Fruit fly (Drosophila melanogaster) whole organism, embryonic: ENCODE data around the gene SmydA-9.

Experiments
- B-H2 ChIP-seq: fragments of 200-800 bp; sonication (Bioruptor generic); optimal IDR thresholded peaks from 2 replicates; lab custom pipeline; 2018; ENCODE audit warnings: missing biosample characterization, mild to moderate bottlenecking, missing genetic modification characterization
- CG1024 ChIP-seq: fragments of 200-800 bp; sonication (Bioruptor generic); IDR thresholded peaks from 2 replicates; pipeline ENCODE4 v1.3.6; 2022; ENCODE audit warnings: missing biosample characterization, missing genetic modification characterization
- CG10543 ChIP-seq: fragments of 200-800 bp; sonication (Bioruptor generic); optimal IDR thresholded peaks from 3 replicates; lab custom pipeline; 2017; ENCODE audit warnings: missing biosample characterization, mild to moderate bottlenecking, missing genetic modification characterization, moderate library complexity
- CG10654 ChIP-seq: fragments of 200-800 bp; sonication (Bioruptor generic); optimal IDR thresholded peaks from 2 replicates; lab custom pipeline; 2016; ENCODE audit warnings: missing biosample characterization, missing genetic modification characterization
- CG13123 ChIP-seq: fragments of 200-800 bp; sonication (Bioruptor generic); optimal IDR thresholded peaks from 2 replicates; lab custom pipeline; 2016; ENCODE audit warnings: missing biosample characterization, missing genetic modification characterization
- CG17829 ChIP-seq: fragments of 200-800 bp; optimal IDR thresholded peaks from 2 replicates; lab custom pipeline; 2019; ENCODE audit warnings: missing biosample characterization, mild to moderate bottlenecking, missing genetic modification characterization, moderate library complexity
- CG2199 ChIP-seq: fragments of 200-800 bp; sonication (Bioruptor generic); IDR thresholded peaks from 3 replicates; pipeline ENCODE4 v1.3.6; 2022; ENCODE audit warnings: missing biosample characterization, missing genetic modification characterization
- CG2202 ChIP-seq: fragments of 200-800 bp; sonication (Bioruptor generic); optimal IDR thresholded peaks from 2 replicates; lab custom pipeline; 2018; ENCODE audit warnings: missing biosample characterization, mild to moderate bottlenecking, missing genetic modification characterization
- CG30431 ChIP-seq: fragments of 200-800 bp; sonication (Bioruptor generic); optimal IDR thresholded peaks from 2 replicates; lab custom pipeline; 2017; ENCODE audit warnings: missing biosample characterization, missing genetic modification characterization
- CG32532 ChIP-seq: fragments of 200-800 bp; sonication (Bioruptor generic); IDR thresholded peaks from 2 replicates; pipeline ENCODE4 v1.3.6; 2022; ENCODE audit warnings: missing biosample characterization, missing genetic modification characterization
- CG3995 ChIP-seq: fragments of 200-800 bp; sonication (Bioruptor generic); optimal IDR thresholded peaks from 3 replicates; lab custom pipeline; 2016; ENCODE audit warnings: missing biosample characterization, missing genetic modification characterization
- CG42726 ChIP-seq: fragments of 200-800 bp; sonication (Bioruptor generic); IDR thresholded peaks from 2 replicates; pipeline ENCODE4 v1.3.6; 2022; ENCODE audit warnings: missing biosample characterization, missing genetic modification characterization; ENCODE audit not compliant: partially characterized antibody
- CG4328 ChIP-seq: fragments of 200-800 bp; sonication (Bioruptor generic); optimal IDR thresholded peaks from 3 replicates; lab custom pipeline; 2017; ENCODE audit warnings: missing biosample characterization, missing genetic modification reagents, missing genetic modification characterization
- CG4617 ChIP-seq: fragments of 200-800 bp; sonication (Bioruptor generic); optimal IDR thresholded peaks from 3 replicates; lab custom pipeline; 2016; ENCODE audit warnings: missing biosample characterization, missing genetic modification characterization, borderline replicate concordance
- CG5953 ChIP-seq: fragments of 200-800 bp; sonication (Bioruptor generic); IDR thresholded peaks from 2 replicates; pipeline ENCODE4 v1.3.6; 2022; ENCODE audit warnings: missing biosample characterization, missing genetic modification characterization
- CG6683 ChIP-seq: fragments of 200-800 bp; sonication (Bioruptor generic); optimal IDR thresholded peaks from 2 replicates; lab custom pipeline; 2017; ENCODE audit warnings: missing biosample characterization, mild to moderate bottlenecking, missing genetic modification characterization, missing genetic modification reagents
- CG6765 ChIP-seq: fragments of 200-800 bp; sonication (Bioruptor generic); optimal IDR thresholded peaks from 3 replicates; lab custom pipeline; 2017; ENCODE audit warnings: missing biosample characterization, mild to moderate bottlenecking, missing genetic modification characterization
- CG8089 ChIP-seq: fragments of 200-800 bp; sonication (Bioruptor generic); optimal IDR thresholded peaks from 3 replicates; lab custom pipeline; 2016; ENCODE audit warnings: missing biosample characterization, missing genetic modification characterization
- CoRest ChIP-seq: fragments of 200-800 bp; sonication (Bioruptor generic); optimal IDR thresholded peaks from 3 replicates; lab custom pipeline; 2018; ENCODE audit warnings: missing biosample characterization, mild to moderate bottlenecking, missing genetic modification characterization, moderate library complexity
- Dek ChIP-seq: fragments of 200-800 bp; sonication (Bioruptor generic); optimal IDR thresholded peaks from 3 replicates; lab custom pipeline; 2019; ENCODE audit warnings: missing biosample characterization, mild to moderate bottlenecking, missing genetic modification characterization, moderate library complexity
- E2f2 ChIP-seq: fragments of 200-800 bp; sonication (Bioruptor generic); IDR thresholded peaks from 2 replicates; pipeline ENCODE4 v1.3.6; 2022; ENCODE audit warnings: missing biosample characterization, missing genetic modification characterization
- ERR ChIP-seq: fragments of 200-800 bp; sonication (Bioruptor generic); optimal IDR thresholded peaks from 2 replicates; lab custom pipeline; 2016; ENCODE audit warnings: missing biosample characterization, missing genetic modification characterization
- Gug ChIP-seq: fragments of 200-800 bp; sonication (Bioruptor generic); IDR thresholded peaks from 4 replicates; pipeline ENCODE4 v1.3.6; 2022; ENCODE audit warnings: missing biosample characterization, missing genetic modification characterization
- H15 ChIP-seq: fragments of 200-800 bp; sonication (Bioruptor generic); IDR thresholded peaks from 3 replicates; pipeline ENCODE4 v1.3.6; 2022; ENCODE audit warnings: missing biosample characterization, missing genetic modification characterization
- Hey ChIP-seq: fragments of 200-800 bp; sonication (Bioruptor generic); optimal IDR thresholded peaks from 3 replicates; lab custom pipeline; 2018; ENCODE audit warnings: missing biosample characterization, mild to moderate bottlenecking, missing genetic modification characterization
- Hr3 ChIP-seq: fragments of 200-800 bp; sonication (Bioruptor generic); optimal IDR thresholded peaks from 3 replicates; lab custom pipeline; 2016; ENCODE audit warnings: missing biosample characterization, missing genetic modification characterization
- Hr78 ChIP-seq, 2 experiments: fragments of 200-800 bp in 1 of 2; fragments of >200 bp in 1 of 2; sonication (Bioruptor generic) in 1 of 2; optimal IDR thresholded peaks; 2 replicates each; lab custom pipeline; 2017 to 2019; ENCODE audit warnings: missing biosample characterization in 2 of 2, missing genetic modification characterization in 2 of 2, mild to moderate bottlenecking in 1 of 2, moderate library complexity in 1 of 2
- PHDP ChIP-seq: fragments of 200-800 bp; sonication (Bioruptor generic); optimal IDR thresholded peaks from 3 replicates; lab custom pipeline; 2018; ENCODE audit warnings: missing biosample characterization, mild to moderate bottlenecking, missing genetic modification characterization, moderate library complexity
- Trl ChIP-seq, 3 experiments: fragments of >200 bp in 2 of 3; fragments of 200-800 bp in 1 of 3; sonication (Bioruptor generic) in 1 of 3; optimal IDR thresholded peaks; 2 replicates in 1 of 3; 3 replicates in 2 of 3; lab custom pipeline; 2016 to 2017; ENCODE audit warnings: missing biosample characterization in 1 of 3, missing genetic modification characterization in 1 of 3
- Xbp1 ChIP-seq: fragments of 200-800 bp; sonication (Bioruptor generic); optimal IDR thresholded peaks from 3 replicates; lab custom pipeline; 2016; ENCODE audit warnings: missing biosample characterization, mild to moderate bottlenecking, missing genetic modification characterization
- bbx ChIP-seq: fragments of 200-800 bp; sonication (Bioruptor generic); IDR thresholded peaks from 2 replicates; pipeline ENCODE4 v1.3.6; 2022; ENCODE audit warnings: missing biosample characterization, missing genetic modification characterization; ENCODE audit not compliant: partially characterized antibody
- bowl ChIP-seq: fragments of 200-800 bp; sonication (Bioruptor generic); IDR thresholded peaks from 2 replicates; pipeline ENCODE4 v1.3.6; 2022; ENCODE audit warnings: missing biosample characterization, missing genetic modification characterization
- ems ChIP-seq: fragments of 200-800 bp; sonication (Bioruptor generic); optimal IDR thresholded peaks from 3 replicates; lab custom pipeline; 2016; ENCODE audit warnings: missing biosample characterization, missing genetic modification characterization
- fd102C ChIP-seq: fragments of 200-800 bp; sonication (Bioruptor generic); optimal IDR thresholded peaks from 2 replicates; lab custom pipeline; 2018; ENCODE audit warnings: missing biosample characterization, mild to moderate bottlenecking, missing genetic modification characterization, moderate library complexity
- gro ChIP-seq: fragments of 200-800 bp; sonication (Bioruptor generic); optimal IDR thresholded peaks from 2 replicates; lab custom pipeline; 2016; ENCODE audit warnings: missing biosample characterization, missing genetic modification characterization
- gsb ChIP-seq: fragments of 200-800 bp; sonication (Bioruptor generic); IDR thresholded peaks from 2 replicates; pipeline ENCODE4 v1.3.6; 2022; ENCODE audit warnings: missing biosample characterization, missing genetic modification characterization
- gt ChIP-seq: fragments of 200-800 bp; sonication (Bioruptor generic); IDR thresholded peaks from 2 replicates; pipeline ENCODE4 v1.3.6; 2022; ENCODE audit warnings: missing biosample characterization, missing genetic modification characterization
- lab ChIP-seq: fragments of 200-800 bp; sonication (Bioruptor generic); optimal IDR thresholded peaks from 3 replicates; lab custom pipeline; 2017; ENCODE audit warnings: missing biosample characterization, missing genetic modification characterization, mild to moderate bottlenecking, moderate library complexity, missing genetic modification reagents
- lbe ChIP-seq: fragments of 200-800 bp; sonication (Bioruptor generic); optimal IDR thresholded peaks from 2 replicates; lab custom pipeline; 2016; ENCODE audit warnings: missing biosample characterization, mild to moderate bottlenecking, missing genetic modification characterization
- onecut ChIP-seq: fragments of 200-800 bp; sonication (Bioruptor generic); IDR thresholded peaks from 2 replicates; pipeline ENCODE4 v1.3.6; 2022; ENCODE audit warnings: missing biosample characterization, missing genetic modification characterization
- org-1 ChIP-seq: fragments of 200-800 bp; sonication (Bioruptor generic); optimal IDR thresholded peaks from 2 replicates; lab custom pipeline; 2017; ENCODE audit warnings: missing biosample characterization, missing genetic modification characterization
- otp ChIP-seq: fragments of 200-800 bp; sonication (Bioruptor generic); IDR thresholded peaks from 3 replicates; pipeline ENCODE4, ENCODE4 v1.3.6; 2022; ENCODE audit warnings: missing biosample characterization, missing genetic modification characterization
- peb ChIP-seq: fragments of 200-800 bp; sonication (Bioruptor generic); IDR thresholded peaks from 2 replicates; pipeline ENCODE4 v1.3.6; 2022; ENCODE audit warnings: missing biosample characterization, missing genetic modification characterization
- salm ChIP-seq: fragments of 200-800 bp; sonication (Bioruptor generic); optimal IDR thresholded peaks from 2 replicates; lab custom pipeline; 2018; ENCODE audit warnings: missing biosample characterization, mild to moderate bottlenecking, missing genetic modification characterization
- schlank ChIP-seq: fragments of 200-800 bp; sonication (Bioruptor generic); optimal IDR thresholded peaks from 2 replicates; lab custom pipeline; 2018; ENCODE audit warnings: missing biosample characterization, mild to moderate bottlenecking, missing genetic modification characterization
- sd ChIP-seq: fragments of 200-800 bp; sonication (Bioruptor generic); optimal IDR thresholded peaks from 3 replicates; lab custom pipeline; 2018; ENCODE audit warnings: missing biosample characterization, mild to moderate bottlenecking, missing genetic modification characterization, moderate library complexity
- seq ChIP-seq: fragments of 200-800 bp; sonication (Bioruptor generic); IDR thresholded peaks from 2 replicates; pipeline ENCODE4 v1.3.6; 2022; ENCODE audit warnings: missing biosample characterization, missing genetic modification characterization
- sisA ChIP-seq: fragments of 200-800 bp; sonication (Bioruptor generic); IDR thresholded peaks from 2 replicates; pipeline ENCODE4 v1.3.6; 2022; ENCODE audit warnings: missing biosample characterization, missing genetic modification characterization
- tio ChIP-seq: fragments of 200-800 bp; sonication (Bioruptor generic); optimal IDR thresholded peaks from 2 replicates; lab custom pipeline; 2017; ENCODE audit warnings: missing biosample characterization, missing genetic modification characterization, inconsistent platforms
- z ChIP-seq: fragments of 200-800 bp; sonication (Bioruptor generic); IDR thresholded peaks from 3 replicates; pipeline ENCODE4 v1.3.6; 2022; ENCODE audit warnings: missing biosample characterization, missing genetic modification characterization
- zen2 ChIP-seq: fragments of 200-800 bp; sonication (Bioruptor generic); IDR thresholded peaks from 3 replicates; pipeline ENCODE4 v1.3.6; 2022; ENCODE audit warnings: missing biosample characterization, missing genetic modification characterization; ENCODE audit not compliant: partially characterized antibody

Gene SmydA-9

DNA sequence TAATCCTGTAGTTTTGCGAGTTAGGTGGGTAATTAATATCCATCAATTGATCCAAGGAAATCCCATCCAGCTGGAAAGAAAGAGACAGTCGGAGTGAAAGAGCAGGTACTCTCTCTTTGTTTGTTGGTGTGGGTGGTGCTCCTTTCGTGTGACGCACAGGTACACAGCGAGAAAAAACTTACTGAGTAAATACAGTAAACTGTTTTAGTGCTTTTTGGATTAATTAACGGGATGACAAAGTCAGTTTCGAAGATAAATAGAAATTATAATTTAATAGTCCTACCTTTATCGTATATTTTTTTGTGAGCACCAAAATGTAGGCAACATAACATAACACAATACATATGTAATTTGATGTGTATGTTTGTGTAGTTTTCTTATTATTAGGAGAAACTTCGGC is 37.4 kb upstream of the SmydA-9 start (continued):
- TF ChIP-seq gro (GFP tag; lab: Kevin White, UChicago) (no peak), CG4617 (GFP tag; lab: Kevin White, UChicago) (no peak), bowl (GFP tag; lab: Robert Waterston, UW) (no peak), CoRest (tag; lab: Kevin White, UChicago) (no peak), z (no peak), sd (no peak), CG42726 (GFP tag; lab: Robert Waterston, UW) (no peak), Hr3 (GFP tag; lab: Kevin White, UChicago) (peak; percentile 26), CG1024 (GFP tag; lab: Robert Waterston, UW) (no peak), CG32532 (GFP tag; lab: Robert Waterston, UW) (peak; percentile 39; the same call in 1 of the 2 replicates), CG2202 (no peak), CG30431 (no peak), gsb (GFP tag; lab: Robert Waterston, UW) (no peak), sisA (GFP tag; lab: Robert Waterston, UW) (no peak), fd102C (peak; percentile 27), CG10543 (no peak), CG6765 (GFP tag; lab: Kevin White, UChicago) (no peak), Xbp1 (GFP tag; lab: Kevin White, UChicago) (peak; percentile 5), otp (GFP tag; lab: Robert Waterston, UW) (no peak), ems (GFP tag; lab: Kevin White, UChicago) (no peak), E2f2 (GFP tag; lab: Robert Waterston, UW) (no peak), tio (no peak), seq (GFP tag; lab: Robert Waterston, UW) (no peak), CG6683 (GFP tag; lab: Kevin White, UChicago) (no peak), PHDP (tag; lab: Kevin White, UChicago) (no peak), CG17829 (tag; lab: Kevin White, UChicago) (peak; percentile 38), Trl (optimal IDR thresholded peaks at IDR 0.05; lab: Kevin White, UChicago) (no peak), Trl (GFP tag; optimal IDR thresholded peaks at IDR 0.05; lab: Kevin White, UChicago) (no peak), peb (GFP tag; lab: Robert Waterston, UW) (no peak), org-1 (GFP tag; lab: Kevin White, UChicago) (no peak), onecut (no peak), lbe (GFP tag; lab: Kevin White, UChicago) (no peak), CG13123 (no peak), zen2 (GFP tag; lab: Robert Waterston, UW) (no peak), CG10654 (no peak), Hey (tag; lab: Kevin White, UChicago) (no peak), gt (GFP tag; lab: Robert Waterston, UW) (no peak), H15 (GFP tag; lab: Robert Waterston, UW) (no peak), CG5953 (GFP tag; lab: Robert Waterston, UW) (no peak), CG8089 (GFP tag; lab: Kevin White, UChicago) (no peak), Hr78 (GFP tag; optimal IDR thresholded peaks at IDR 0.05; lab: Kevin White, UChicago) (no peak), salm (tag; lab: Kevin White, UChicago) (no peak), ERR (GFP tag; lab: Kevin White, UChicago) (no peak), schlank (tag; lab: Kevin White, UChicago) (no peak), CG2199 (GFP tag; lab: Robert Waterston, UW) (no peak), Dek (tag; lab: Kevin White, UChicago) (no peak), CG3995 (GFP tag; lab: Kevin White, UChicago) (no peak), Gug (GFP tag; lab: Robert Waterston, UW) (no peak), lab (no peak), bbx (no peak), CG4328 (GFP tag; lab: Kevin White, UChicago) (no peak), B-H2 (GFP tag; lab: Kevin White, UChicago) (no peak)
